Worm (Caenorhabditis elegans): ENCODE measurements around the gene lron-3.

DNA sequence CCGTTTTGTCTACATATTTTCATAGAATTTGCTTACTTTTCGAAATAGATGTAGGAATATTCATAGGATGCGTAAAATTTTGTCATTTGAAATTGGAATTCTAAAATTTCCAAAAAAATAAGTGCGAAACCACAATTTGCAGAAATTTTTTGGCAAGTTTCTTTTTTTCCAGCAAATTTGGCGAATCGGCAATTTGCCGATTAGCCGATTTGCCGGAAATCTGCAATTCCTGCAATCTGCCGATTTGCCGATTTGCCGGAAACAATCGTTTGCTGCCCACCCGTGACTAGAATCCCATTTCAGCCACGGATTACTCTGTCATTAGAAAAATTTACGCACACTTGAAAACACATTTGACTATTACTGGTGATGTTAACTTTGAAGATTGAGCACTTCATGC is 46.5 kb upstream of the lron-3 start:
- no peak for TF ChIP-seq him-1 (tag; optimal IDR thresholded peaks at IDR 0.05)
- TF ChIP-seq W03F9.2 (tag; optimal IDR thresholded peaks at IDR 0.05) = no peak
- TF ChIP-seq dao-5 (tag; optimal IDR thresholded peaks at IDR 0.05) = no peak

All from whole organism, L4/young adult.